Worm (Caenorhabditis elegans): Measurements from ENCODE around the gene idpc-5.

DNA sequence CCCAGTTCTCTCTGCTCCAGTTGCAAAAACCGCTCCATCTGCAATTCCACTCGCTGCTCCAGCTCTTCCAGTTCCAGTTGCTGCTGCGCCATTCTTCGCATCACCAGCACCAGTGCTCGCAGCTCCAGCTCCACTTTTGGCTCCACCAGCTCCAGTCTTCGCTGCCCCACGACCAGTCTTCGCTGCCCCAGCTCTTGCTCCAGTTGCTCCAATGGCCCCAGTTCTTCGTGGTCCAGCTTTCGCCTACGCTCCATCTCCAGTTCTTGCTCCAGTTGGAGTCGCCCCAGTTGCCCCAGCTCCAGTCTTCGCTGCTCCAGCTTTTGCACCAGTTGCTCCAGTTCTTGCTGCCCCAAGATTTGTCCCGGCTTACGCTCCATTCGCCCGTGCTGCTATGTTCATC is 2.3 kb downstream of the idpc-5 start:
- TF ChIP-seq unc-55 (GFP tag; optimal IDR thresholded peaks at IDR 0.05) (no peak), ceh-14 (tag; optimal IDR thresholded peaks at IDR 0.05) (no peak), ceh-9 (tag; optimal IDR thresholded peaks at IDR 0.05) (no peak), sox-4 (tag; optimal IDR thresholded peaks at IDR 0.05) (no peak), ama-1 (optimal IDR thresholded peaks at IDR 0.05) (no peak), ref-2 (tag; optimal IDR thresholded peaks at IDR 0.05) (no peak), ztf-16 (tag; optimal IDR thresholded peaks at IDR 0.05) (no peak), K02D7.2 (tag; optimal IDR thresholded peaks at IDR 0.05) (no peak), T23F11.4 (GFP tag; optimal IDR thresholded peaks at IDR 0.05) (no peak), pha-4 (tag; optimal IDR thresholded peaks at IDR 0.05) (no peak), gmeb-2 (tag; optimal IDR thresholded peaks at IDR 0.05) (no peak), fax-1 (tag; optimal IDR thresholded peaks at IDR 0.05) (no peak)

All from whole organism, late embryonic.